Worm (Caenorhabditis elegans) whole organism, young adult: ENCODE results near the gene B0244.15.

ENCODE experiments used
- F10E7.11 ChIP-seq: sonication (generic microtip); optimal IDR thresholded peaks from 2 replicates; lab custom pipeline; 2017; ENCODE audit warnings: mild to moderate bottlenecking, missing genetic modification characterization, moderate library complexity, missing compliant biosample characterization
- Y53F4B.3 ChIP-seq: fragments of 200-800 bp; sonication (Bioruptor generic); IDR thresholded peaks from 2 replicates; pipeline ENCODE4 v1.3.6; 2022; ENCODE audit warnings: missing genetic modification reagents, missing genetic modification characterization, missing compliant biosample characterization
- cebp-1 ChIP-seq, 2 experiments: fragments of 200-800 bp in 1 of 2; sonication (Bioruptor generic) in 1 of 2; sonication (generic microtip) in 1 of 2; IDR thresholded peaks in 1 of 2; optimal IDR thresholded peaks in 1 of 2; 2 replicates each; pipeline versions ENCODE4 v1.3.6 to Lab custom; 2017 to 2022; ENCODE audit warnings: missing compliant biosample characterization in 2 of 2, missing genetic modification characterization in 2 of 2, mild to moderate bottlenecking in 1 of 2, missing genetic modification reagents in 1 of 2, moderate library complexity in 1 of 2
- efl-1 ChIP-seq: fragments of 150-350 bp; optimal IDR thresholded peaks from 2 replicates; lab custom pipeline; 2014; ENCODE audit warnings: missing biosample characterization, missing genetic modification reagents, missing genetic modification characterization
- fkh-3 ChIP-seq: sonication (generic microtip); optimal IDR thresholded peaks from 2 replicates; lab custom pipeline; 2016; ENCODE audit warnings: mild to moderate bottlenecking, missing genetic modification characterization, missing compliant biosample characterization
- lir-1 ChIP-seq: fragments of 200-800 bp; sonication (Bioruptor generic); conservative IDR thresholded peaks from 2 replicates; pipeline ENCODE4 v1.3.6; 2022; ENCODE audit warnings: missing genetic modification reagents, missing genetic modification characterization, missing compliant biosample characterization
- mcd-1 ChIP-seq: fragments of 200-800 bp; sonication (Bioruptor generic); IDR thresholded peaks from 2 replicates; pipeline ENCODE4 v1.3.6; 2022; ENCODE audit warnings: missing genetic modification reagents, missing genetic modification characterization, missing compliant biosample characterization
- nhr-90 ChIP-seq: sonication (generic microtip); optimal IDR thresholded peaks from 2 replicates; lab custom pipeline; 2016; ENCODE audit warnings: missing genotype, mild to moderate bottlenecking, missing genetic modification characterization, missing compliant biosample characterization
- unc-130 ChIP-seq: sonication (generic microtip); optimal IDR thresholded peaks from 2 replicates; lab custom pipeline; 2016; ENCODE audit warnings: missing genetic modification reagents, missing genetic modification characterization, missing compliant biosample characterization
- ztf-6 ChIP-seq: fragments of 200-800 bp; sonication (Bioruptor generic); IDR thresholded peaks from 2 replicates; pipeline ENCODE4 v1.3.6; 2022; ENCODE audit warnings: missing genetic modification reagents, missing genetic modification characterization, missing compliant biosample characterization

DNA sequence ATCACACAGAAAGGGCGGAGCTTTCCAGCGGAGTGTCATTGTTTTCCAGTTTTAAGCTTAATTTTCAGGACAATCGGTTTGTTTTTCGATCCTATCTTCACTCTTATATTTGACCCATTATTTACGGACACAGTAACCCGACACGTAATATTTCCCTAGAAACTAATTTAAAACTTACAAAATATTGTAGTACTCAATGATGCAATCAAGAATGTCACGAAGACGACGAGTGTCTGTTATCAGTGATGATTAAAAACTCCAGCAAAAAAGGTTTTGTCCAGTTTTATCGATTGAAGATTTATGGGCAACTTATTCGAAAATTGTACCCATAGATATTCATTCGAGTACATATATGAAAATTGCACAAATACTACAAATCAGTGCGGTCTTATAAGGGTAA is 10.3 kb upstream of the B0244.15 start, which contains the start of gene B0244.17:
- no peak for TF ChIP-seq ztf-6 (GFP tag; lab: Robert Waterston, UW)
- TF ChIP-seq efl-1 (GFP tag; lab: Kevin White, UChicago) = no peak
- no peak for TF ChIP-seq nhr-90 (tag; lab: Kevin White, UChicago)
- no peak for TF ChIP-seq fkh-3 (tag; lab: Kevin White, UChicago)
- TF ChIP-seq cebp-1 (GFP tag; IDR thresholded peaks at IDR 0.05; lab: Robert Waterston, UW) = no peak
- no peak for TF ChIP-seq cebp-1 (tag; optimal IDR thresholded peaks at IDR 0.05; lab: Kevin White, UChicago)
- no peak for TF ChIP-seq Y53F4B.3
- no peak for TF ChIP-seq lir-1 (GFP tag; lab: Robert Waterston, UW)
- TF ChIP-seq unc-130 (GFP tag; lab: Kevin White, UChicago) = no peak
- no peak for TF ChIP-seq mcd-1 (GFP tag; lab: Robert Waterston, UW)
- TF ChIP-seq F10E7.11 (tag; lab: Kevin White, UChicago) = no peak
